Fruit fly (Drosophila melanogaster): ENCODE results near the gene CG7376.

The CG7376 gene

DNA sequence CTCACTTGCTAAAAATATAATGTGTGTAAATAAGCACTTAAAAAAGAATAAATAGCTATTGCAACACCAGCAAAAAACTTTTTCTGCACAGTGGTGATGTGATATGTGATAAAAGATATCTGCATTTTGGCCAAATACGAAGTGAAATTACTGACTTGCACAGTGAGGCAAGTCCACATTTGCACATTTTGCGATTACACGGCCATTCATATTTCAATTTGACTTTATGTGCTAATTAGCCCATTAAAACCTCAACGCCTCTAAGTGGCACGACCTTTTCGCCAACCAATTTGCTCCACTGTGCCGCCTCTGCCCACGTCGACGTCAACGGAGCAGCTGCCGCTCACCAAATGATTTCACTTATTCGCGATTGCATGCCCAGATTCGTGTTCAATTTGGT lies 46.1 kb downstream of the CG7376 start, which contains the start of gene CG33946 (continued):
- TF ChIP-seq CG3163 (GFP tag; optimal IDR thresholded peaks at IDR 0.05) (no peak), caup (GFP tag; optimal IDR thresholded peaks at IDR 0.05; ENCODE audit: severe bottlenecking) (no peak), Jarid2 (GFP tag; optimal IDR thresholded peaks at IDR 0.05) (no peak), tup (GFP tag; optimal IDR thresholded peaks at IDR 0.05) (no peak), Poxn (GFP tag; IDR thresholded peaks at IDR 0.05) (no peak), gro (GFP tag; optimal IDR thresholded peaks at IDR 0.05) (no peak), CG15479 (GFP tag; optimal IDR thresholded peaks at IDR 0.05) (no peak), sna (GFP tag; IDR thresholded peaks at IDR 0.05; ENCODE audit: partially characterized antibody) (no peak), Hsf (GFP tag; optimal IDR thresholded peaks at IDR 0.05) (peak; percentile 25), CG2202 (tag; optimal IDR thresholded peaks at IDR 0.05) (no peak), row (GFP tag; IDR thresholded peaks at IDR 0.05) (peak; percentile 53), sqz (GFP tag; optimal IDR thresholded peaks at IDR 0.05) (no peak), zfh1 (GFP tag; IDR thresholded peaks at IDR 0.05) (peak; percentile 64; the same call in 2 of the 3 replicates), CG15601 (tag; optimal IDR thresholded peaks at IDR 0.05) (no peak), yki (optimal IDR thresholded peaks at IDR 0.05) (no peak), ind (GFP tag; optimal IDR thresholded peaks at IDR 0.05) (peak; percentile 2), seq (GFP tag; IDR thresholded peaks at IDR 0.05) (0 out of 2 replicates have a peak, but pooled peaks have one; percentile 10), esg (GFP tag; conservative IDR thresholded peaks at IDR 0.05) (peak; percentile 54), CG17385 (GFP tag; optimal IDR thresholded peaks at IDR 0.05) (no peak), CG10565 (GFP tag; optimal IDR thresholded peaks at IDR 0.05) (no peak), CG15696 (tag; optimal IDR thresholded peaks at IDR 0.05) (no peak), vnd (GFP tag; IDR thresholded peaks at IDR 0.05; ENCODE audit: partially characterized antibody) (0 out of 3 replicates have a peak, but pooled peaks have one; percentile 18), CoRest (tag; optimal IDR thresholded peaks at IDR 0.05) (no peak), HHEX (GFP tag; optimal IDR thresholded peaks at IDR 0.05) (no peak), CG10543 (GFP tag; optimal IDR thresholded peaks at IDR 0.05) (no peak), wor (GFP tag; IDR thresholded peaks at IDR 0.05) (no peak), Hr3 (GFP tag; optimal IDR thresholded peaks at IDR 0.05) (peak; percentile 21), CG10267 (tag; optimal IDR thresholded peaks at IDR 0.05) (no peak), fru (optimal IDR thresholded peaks at IDR 0.05) (no peak), Ravus (GFP tag; IDR thresholded peaks at IDR 0.05) (no peak), ttk (GFP tag; IDR thresholded peaks at IDR 0.05) (no peak), CG18262 (tag; optimal IDR thresholded peaks at IDR 0.05) (peak; percentile 10), Dbx (GFP tag; IDR thresholded peaks at IDR 0.05) (no peak), CG2120 (GFP tag; optimal IDR thresholded peaks at IDR 0.05) (no peak), CG30020 (tag; optimal IDR thresholded peaks at IDR 0.05) (no peak), CG8924 (tag; optimal IDR thresholded peaks at IDR 0.05) (no peak), CG8765 (GFP tag; IDR thresholded peaks at IDR 0.05) (peak; percentile 46; the same call in 1 of the 2 replicates), CG14667 (GFP tag; IDR thresholded peaks at IDR 0.05) (0 out of 2 replicates have a peak, but pooled peaks have one; percentile 5), btn (GFP tag; optimal IDR thresholded peaks at IDR 0.05) (no peak), CG3838 (GFP tag; optimal IDR thresholded peaks at IDR 0.05) (no peak), hb (GFP tag; IDR thresholded peaks at IDR 0.05; ENCODE audit: partially characterized antibody) (no peak), Xbp1 (GFP tag; optimal IDR thresholded peaks at IDR 0.05) (peak; percentile 12), nau (GFP tag; optimal IDR thresholded peaks at IDR 0.05) (no peak), CG34422 (GFP tag; IDR thresholded peaks at IDR 0.05) (peak; percentile 35; the same call in 1 of the 3 replicates), CG17612 (GFP tag; IDR thresholded peaks at IDR 0.05) (no peak), CG12071 (GFP tag; optimal IDR thresholded peaks at IDR 0.05) (no peak), CG17568 (GFP tag; optimal IDR thresholded peaks at IDR 0.05) (no peak), Neu2 (GFP tag; optimal IDR thresholded peaks at IDR 0.05; ENCODE audit: borderline replicate concordance) (no peak), fd64A (GFP tag; optimal IDR thresholded peaks at IDR 0.05) (no peak), CG4404 (GFP tag; IDR thresholded peaks at IDR 0.05) (peak; percentile 54), abd-A (tag; optimal IDR thresholded peaks at IDR 0.05) (no peak)
